Fruit fly (Drosophila melanogaster) whole organism, prepupa: Measurements from ENCODE around the gene Mipp2.

Experiments used
- Blimp-1 ChIP-seq: fragments of 200-800 bp; sonication (Bioruptor generic); optimal IDR thresholded peaks from 3 replicates; lab custom pipeline; 2017; ENCODE audit warnings: missing biosample characterization, missing genetic modification characterization, mild to moderate bottlenecking, moderate library complexity, missing genetic modification reagents
- CG1621 ChIP-seq: fragments of 200-800 bp; sonication (Bioruptor generic); optimal IDR thresholded peaks from 3 replicates; lab custom pipeline; 2018; ENCODE audit warnings: missing biosample characterization, mild to moderate bottlenecking, missing genetic modification characterization
- CG34406 ChIP-seq: fragments of 200-800 bp; sonication (Bioruptor generic); optimal IDR thresholded peaks from 3 replicates; lab custom pipeline; 2016; ENCODE audit warnings: missing biosample characterization, missing genetic modification characterization
- CG6163 ChIP-seq: fragments of 200-800 bp; sonication (Bioruptor generic); IDR thresholded peaks from 3 replicates; pipeline ENCODE4 v1.3.6; 2022; ENCODE audit warnings: missing biosample characterization, missing genetic modification characterization
- CG6276 ChIP-seq: fragments of 200-800 bp; sonication (Bioruptor generic); optimal IDR thresholded peaks from 2 replicates; lab custom pipeline; 2017; ENCODE audit warnings: missing biosample characterization, mild to moderate bottlenecking, missing genetic modification characterization
- CG6808 ChIP-seq: fragments of 200-800 bp; sonication (Bioruptor generic); optimal IDR thresholded peaks from 3 replicates; lab custom pipeline; 2017; ENCODE audit warnings: missing biosample characterization, missing genetic modification characterization, mild to moderate bottlenecking, moderate library complexity, missing genetic modification reagents
- CG8319 ChIP-seq: fragments of 200-800 bp; sonication (Bioruptor generic); optimal IDR thresholded peaks from 3 replicates; lab custom pipeline; 2016; ENCODE audit warnings: missing biosample characterization, missing genetic modification characterization
- OdsH ChIP-seq: fragments of 200-800 bp; sonication (Bioruptor generic); optimal IDR thresholded peaks from 3 replicates; lab custom pipeline; 2016; ENCODE audit warnings: missing biosample characterization, missing genetic modification characterization
- Sox102F ChIP-seq: fragments of 200-800 bp; sonication (Bioruptor generic); optimal IDR thresholded peaks from 2 replicates; lab custom pipeline; 2016; ENCODE audit warnings: missing biosample characterization, mild to moderate bottlenecking, missing genetic modification characterization
- achi ChIP-seq: fragments of 200-800 bp; sonication (Bioruptor generic); optimal IDR thresholded peaks from 3 replicates; lab custom pipeline; 2016; ENCODE audit warnings: missing biosample characterization, missing genetic modification characterization
- fkh ChIP-seq: fragments of 200-800 bp; sonication (Bioruptor generic); optimal IDR thresholded peaks from 3 replicates; lab custom pipeline; 2017; ENCODE audit warnings: missing biosample characterization, mild to moderate bottlenecking, missing genetic modification characterization, moderate library complexity
- lz ChIP-seq: fragments of 200-800 bp; sonication (Bioruptor generic); optimal IDR thresholded peaks from 3 replicates; lab custom pipeline; 2016; ENCODE audit warnings: missing biosample characterization, missing genetic modification characterization
- vri ChIP-seq: fragments of 200-800 bp; sonication (Bioruptor generic); optimal IDR thresholded peaks from 3 replicates; lab custom pipeline; 2016; ENCODE audit warnings: missing biosample characterization, mild to moderate bottlenecking, missing genetic modification characterization

- no peak for TF ChIP-seq CG34406 (GFP tag; lab: Kevin White, UChicago)
- no peak for TF ChIP-seq achi (GFP tag; lab: Kevin White, UChicago)
- no peak for TF ChIP-seq CG6163
- no peak for TF ChIP-seq lz
- no peak for TF ChIP-seq CG6276 (GFP tag; lab: Kevin White, UChicago)
- TF ChIP-seq fkh, result no peak
- no peak for TF ChIP-seq CG1621 (tag; lab: Kevin White, UChicago)
- TF ChIP-seq OdsH (GFP tag; lab: Kevin White, UChicago), result no peak
- TF ChIP-seq CG8319 (GFP tag; lab: Kevin White, UChicago), result no peak
- TF ChIP-seq CG6808, result no peak
- no peak for TF ChIP-seq vri
- no peak for TF ChIP-seq Sox102F
- TF ChIP-seq Blimp-1 (GFP tag; lab: Kevin White, UChicago), result no peak
Observed at dm6 chrX:6109872-6110271, 18.6 kb upstream of the Mipp2 start.
